Worm (Caenorhabditis elegans): ENCODE data around the gene skih-2.

- TF ChIP-seq nhr-6 (tag; optimal IDR thresholded peaks at IDR 0.05): no peak
- no peak for TF ChIP-seq ceh-82 (tag; optimal IDR thresholded peaks at IDR 0.05)
- TF ChIP-seq unc-39 (tag; optimal IDR thresholded peaks at IDR 0.05): no peak
These were observed 38.7 kb downstream of the skih-2 start for ce11 chrIV:11103501-11103900.
